Fruit fly (Drosophila melanogaster) whole organism, embryonic: ENCODE measurements around the gene mEFG1.

Experiments used
- B-H2 ChIP-seq: fragments of 200-800 bp; sonication (Bioruptor generic); optimal IDR thresholded peaks from 2 replicates; lab custom pipeline; 2018; ENCODE audit warnings: missing biosample characterization, mild to moderate bottlenecking, missing genetic modification characterization
- BEAF-32 ChIP-seq: fragments of 200-800 bp; sonication (Bioruptor generic); optimal IDR thresholded peaks from 3 replicates; lab custom pipeline; 2017; ENCODE audit warnings: missing biosample characterization, missing genetic modification characterization, mild to moderate bottlenecking, moderate library complexity, missing genetic modification reagents
- CG17359 ChIP-seq: fragments of 200-800 bp; sonication (Bioruptor generic); optimal IDR thresholded peaks from 3 replicates; lab custom pipeline; 2018; ENCODE audit warnings: missing biosample characterization, mild to moderate bottlenecking, missing genetic modification characterization, moderate library complexity
- CG18011 ChIP-seq: fragments of 200-800 bp; sonication (Bioruptor generic); optimal IDR thresholded peaks from 2 replicates; lab custom pipeline; 2017; ENCODE audit warnings: missing biosample characterization, missing genetic modification characterization, mild to moderate bottlenecking, moderate library complexity, missing genotype
- CG2199 ChIP-seq: fragments of 200-800 bp; sonication (Bioruptor generic); IDR thresholded peaks from 3 replicates; pipeline ENCODE4 v1.3.6; 2022; ENCODE audit warnings: missing biosample characterization, missing genetic modification characterization
- Ets97D ChIP-seq: fragments of 200-800 bp; sonication (Bioruptor generic); optimal IDR thresholded peaks from 3 replicates; lab custom pipeline; 2016; ENCODE audit warnings: missing biosample characterization, missing genetic modification characterization
- fd96Cb ChIP-seq: fragments of 200-800 bp; sonication (Bioruptor generic); optimal IDR thresholded peaks from 2 replicates; lab custom pipeline; 2018; ENCODE audit warnings: missing biosample characterization, mild to moderate bottlenecking, missing genetic modification characterization, moderate library complexity
- peb ChIP-seq: fragments of 200-800 bp; sonication (Bioruptor generic); IDR thresholded peaks from 2 replicates; pipeline ENCODE4 v1.3.6; 2022; ENCODE audit warnings: missing biosample characterization, missing genetic modification characterization
- phol ChIP-seq: fragments of 200-800 bp; sonication (Bioruptor generic); optimal IDR thresholded peaks from 3 replicates; lab custom pipeline; 2018; ENCODE audit warnings: missing biosample characterization, mild to moderate bottlenecking, missing genetic modification characterization, moderate library complexity
- slou ChIP-seq: fragments of 200-800 bp; sonication (Bioruptor generic); optimal IDR thresholded peaks from 3 replicates; lab custom pipeline; 2016; ENCODE audit warnings: missing biosample characterization, missing genetic modification characterization

DNA sequence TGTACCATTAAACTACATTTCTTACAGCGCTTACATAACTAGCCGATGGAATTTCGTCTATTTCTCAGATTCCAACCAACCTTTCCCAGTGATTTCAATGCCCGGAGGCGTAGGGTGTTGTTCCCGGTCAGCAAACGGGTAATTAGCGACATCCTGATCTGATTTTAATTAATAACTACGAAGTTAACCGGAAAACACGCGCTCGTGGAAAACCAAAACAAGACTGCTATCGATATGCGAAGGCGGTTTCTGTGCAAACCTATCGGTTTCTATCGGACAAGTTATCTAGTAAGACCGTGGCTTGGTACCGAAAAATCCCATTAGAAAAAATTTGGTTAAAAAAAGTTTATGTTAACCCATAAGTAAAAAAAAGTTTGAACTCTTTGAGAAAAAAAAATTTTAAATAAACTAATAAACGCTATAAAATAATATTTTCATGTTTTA, at the start of gene mEFG1:
- TF ChIP-seq CG2199 (no peak), B-H2 (GFP tag; lab: Kevin White, UChicago) (no peak), phol (tag; lab: Kevin White, UChicago) (peak; percentile 19), CG17359 (tag; lab: Kevin White, UChicago) (peak; percentile 98), BEAF-32 (peak; percentile 69), slou (GFP tag; lab: Kevin White, UChicago) (no peak), CG18011 (GFP tag; lab: Kevin White, UChicago) (no peak), fd96Cb (tag; lab: Kevin White, UChicago) (no peak), Ets97D (peak; percentile 14), peb (no peak)
